Fruit fly (Drosophila melanogaster) whole organism, embryonic: ENCODE results near the gene Enoph.
A peak's percentile ranks its signal among the peaks of the same experiment; 100 is the strongest.

ENCODE experiments used
- Adf1 ChIP-seq: fragments of 200-800 bp; sonication (Bioruptor generic); IDR thresholded peaks from 2 replicates; pipeline ENCODE4 v1.3.6; 2022; ENCODE audit warnings: missing biosample characterization, missing genetic modification characterization
- Bdp1 ChIP-seq: fragments of 200-800 bp; sonication (Bioruptor generic); optimal IDR thresholded peaks from 3 replicates; lab custom pipeline; 2016; ENCODE audit warnings: missing biosample characterization, missing genetic modification characterization
- CG10274 ChIP-seq: fragments of 200-800 bp; sonication (Bioruptor generic); optimal IDR thresholded peaks from 3 replicates; lab custom pipeline; 2017; ENCODE audit warnings: missing biosample characterization, mild to moderate bottlenecking, missing genetic modification characterization
- CG11696 ChIP-seq: fragments of 200-800 bp; sonication (Bioruptor generic); IDR thresholded peaks from 2 replicates; pipeline ENCODE4 v1.3.6; 2022; ENCODE audit warnings: missing biosample characterization, missing genetic modification characterization
- CG13296 ChIP-seq: fragments of 200-800 bp; sonication (Bioruptor generic); optimal IDR thresholded peaks from 3 replicates; lab custom pipeline; 2018; ENCODE audit warnings: missing biosample characterization, mild to moderate bottlenecking, missing genetic modification characterization
- CG13894 ChIP-seq: fragments of 200-800 bp; sonication (Bioruptor generic); optimal IDR thresholded peaks from 3 replicates; lab custom pipeline; 2018; ENCODE audit warnings: missing biosample characterization, mild to moderate bottlenecking, missing genetic modification characterization, moderate library complexity
- CG1529 ChIP-seq: fragments of 200-800 bp; sonication (Bioruptor generic); optimal IDR thresholded peaks from 3 replicates; lab custom pipeline; 2018; ENCODE audit warnings: missing biosample characterization, missing genetic modification characterization
- CG31224 ChIP-seq: fragments of 200-800 bp; sonication (Bioruptor generic); IDR thresholded peaks from 2 replicates; pipeline ENCODE4 v1.3.6; 2022; ENCODE audit warnings: missing biosample characterization, missing genetic modification characterization
- CG31441 ChIP-seq: fragments of 200-800 bp; sonication (Bioruptor generic); IDR thresholded peaks from 2 replicates; pipeline ENCODE4 v1.3.6; 2022; ENCODE audit warnings: missing biosample characterization, missing genetic modification characterization
- CG3281 ChIP-seq: fragments of 200-800 bp; sonication (Bioruptor generic); optimal IDR thresholded peaks from 3 replicates; lab custom pipeline; 2017; ENCODE audit warnings: missing biosample characterization, mild to moderate bottlenecking, missing genetic modification characterization
- CG4360 ChIP-seq: fragments of 200-800 bp; sonication (Bioruptor generic); IDR thresholded peaks from 2 replicates; pipeline ENCODE4 v1.3.6; 2022; ENCODE audit warnings: missing biosample characterization, missing genetic modification characterization
- CG4617 ChIP-seq: fragments of 200-800 bp; sonication (Bioruptor generic); optimal IDR thresholded peaks from 3 replicates; lab custom pipeline; 2016; ENCODE audit warnings: missing biosample characterization, missing genetic modification characterization, borderline replicate concordance
- CG7745 ChIP-seq: fragments of 200-800 bp; sonication (Bioruptor generic); optimal IDR thresholded peaks from 2 replicates; lab custom pipeline; 2018; ENCODE audit warnings: missing biosample characterization, mild to moderate bottlenecking, missing genetic modification characterization, moderate library complexity
- CG8765 ChIP-seq: fragments of 200-800 bp; sonication (Bioruptor generic); IDR thresholded peaks from 2 replicates; pipeline ENCODE4 v1.3.6; 2022; ENCODE audit warnings: missing biosample characterization, missing genetic modification characterization
- D19B ChIP-seq: fragments of 200-800 bp; sonication (Bioruptor generic); optimal IDR thresholded peaks from 2 replicates; lab custom pipeline; 2017; ENCODE audit warnings: missing biosample characterization, mild to moderate bottlenecking, missing genetic modification characterization
- E2f1 ChIP-seq: fragments of 200-800 bp; sonication (Bioruptor generic); IDR thresholded peaks from 2 replicates; pipeline ENCODE4 v1.3.6; 2022; ENCODE audit warnings: missing biosample characterization, missing genetic modification characterization
- Elba2 ChIP-seq: fragments of 200-800 bp; sonication (Bioruptor generic); optimal IDR thresholded peaks from 3 replicates; lab custom pipeline; 2016; ENCODE audit warnings: missing biosample characterization, missing genetic modification characterization
- H15 ChIP-seq: fragments of 200-800 bp; sonication (Bioruptor generic); IDR thresholded peaks from 3 replicates; pipeline ENCODE4 v1.3.6; 2022; ENCODE audit warnings: missing biosample characterization, missing genetic modification characterization
- HLHmδ ChIP-seq: fragments of 200-800 bp; sonication (Bioruptor generic); optimal IDR thresholded peaks from 2 replicates; lab custom pipeline; 2018; ENCODE audit warnings: missing biosample characterization, mild to moderate bottlenecking, missing genetic modification characterization, moderate library complexity
- Hand ChIP-seq: fragments of 200-800 bp; sonication (Bioruptor generic); optimal IDR thresholded peaks from 2 replicates; lab custom pipeline; 2017; ENCODE audit warnings: mild to moderate bottlenecking, missing biosample characterization, missing genetic modification reagents, missing genetic modification characterization
- Lpt ChIP-seq: fragments of >200 bp; optimal IDR thresholded peaks from 2 replicates; lab custom pipeline; 2018; ENCODE audit warnings: missing biosample characterization, missing genetic modification characterization
- MESR4 ChIP-seq: fragments of 200-800 bp; sonication (Bioruptor generic); optimal IDR thresholded peaks from 2 replicates; lab custom pipeline; 2018; ENCODE audit warnings: missing biosample characterization, mild to moderate bottlenecking, missing genetic modification characterization, moderate library complexity
- Ssrp ChIP-seq: fragments of 200-800 bp; sonication (Bioruptor generic); optimal IDR thresholded peaks from 2 replicates; lab custom pipeline; 2018; ENCODE audit warnings: missing biosample characterization, mild to moderate bottlenecking, missing genetic modification characterization, moderate library complexity
- Usf ChIP-seq: fragments of 200-800 bp; sonication (Bioruptor generic); optimal IDR thresholded peaks from 2 replicates; lab custom pipeline; 2017; ENCODE audit warnings: missing genotype, missing biosample characterization, missing genetic modification characterization
- al ChIP-seq: fragments of 200-800 bp; sonication (Bioruptor generic); IDR thresholded peaks from 2 replicates; pipeline ENCODE4 v1.3.6; 2022; ENCODE audit warnings: missing biosample characterization, missing genetic modification characterization
- ash1 ChIP-seq: fragments of 200-800 bp; sonication (Bioruptor generic); optimal IDR thresholded peaks from 2 replicates; lab custom pipeline; 2018; ENCODE audit warnings: missing biosample characterization, mild to moderate bottlenecking, missing genetic modification characterization
- br ChIP-seq: fragments of >200 bp; optimal IDR thresholded peaks from 2 replicates; lab custom pipeline; 2017
- cato ChIP-seq: fragments of 200-800 bp; sonication (Bioruptor generic); optimal IDR thresholded peaks from 2 replicates; lab custom pipeline; 2016; ENCODE audit warnings: missing biosample characterization, missing genetic modification characterization, borderline replicate concordance
- cg ChIP-seq: fragments of 200-800 bp; sonication (Bioruptor generic); optimal IDR thresholded peaks from 3 replicates; lab custom pipeline; 2019; ENCODE audit warnings: missing biosample characterization, mild to moderate bottlenecking, missing genetic modification characterization, moderate library complexity
- chinmo ChIP-seq: fragments of 200-800 bp; sonication (Bioruptor generic); IDR thresholded peaks from 4 replicates; pipeline ENCODE4 v1.3.6; 2022; ENCODE audit warnings: missing biosample characterization, missing genetic modification characterization; ENCODE audit not compliant: partially characterized antibody
- da ChIP-seq: fragments of 200-800 bp; sonication (Bioruptor generic); optimal IDR thresholded peaks from 2 replicates; lab custom pipeline; 2016; ENCODE audit warnings: missing biosample characterization, missing genetic modification characterization
- dati ChIP-seq: fragments of 200-800 bp; sonication (Bioruptor generic); IDR thresholded peaks from 2 replicates; pipeline ENCODE4 v1.3.6; 2022; ENCODE audit warnings: missing biosample characterization, missing genetic modification characterization
- fd102C ChIP-seq: fragments of 200-800 bp; sonication (Bioruptor generic); optimal IDR thresholded peaks from 2 replicates; lab custom pipeline; 2018; ENCODE audit warnings: missing biosample characterization, mild to moderate bottlenecking, missing genetic modification characterization, moderate library complexity
- lilli ChIP-seq: fragments of 200-800 bp; sonication (Bioruptor generic); optimal IDR thresholded peaks from 3 replicates; lab custom pipeline; 2016; ENCODE audit warnings: missing biosample characterization, missing genetic modification characterization
- nerfin-1 ChIP-seq: fragments of 200-800 bp; sonication (Bioruptor generic); optimal IDR thresholded peaks from 3 replicates; lab custom pipeline; 2019; ENCODE audit warnings: missing biosample characterization, mild to moderate bottlenecking, missing genetic modification characterization, moderate library complexity
- nmo ChIP-seq: fragments of 200-800 bp; sonication (Bioruptor generic); optimal IDR thresholded peaks from 2 replicates; lab custom pipeline; 2018; ENCODE audit warnings: missing biosample characterization, mild to moderate bottlenecking, missing genetic modification characterization, moderate library complexity
- oc ChIP-seq: fragments of 200-800 bp; sonication (Bioruptor generic); optimal IDR thresholded peaks from 2 replicates; lab custom pipeline; 2018; ENCODE audit warnings: missing biosample characterization, mild to moderate bottlenecking, missing genetic modification characterization, moderate library complexity
- pan ChIP-seq, 4 experiments: fragments of >200 bp in 3 of 4; fragments of 200-800 bp in 1 of 4; sonication (Bioruptor generic) in 1 of 4; optimal IDR thresholded peaks in 3 of 4; IDR thresholded peaks in 1 of 4; 2 replicates each; pipeline versions ENCODE4 v1.3.6 to Lab custom; 2017 to 2022; ENCODE audit warnings: missing biosample characterization in 2 of 4, missing genetic modification characterization in 2 of 4, mixed read lengths in 1 of 4
- pnt ChIP-seq: fragments of 200-800 bp; sonication (Bioruptor generic); optimal IDR thresholded peaks from 3 replicates; lab custom pipeline; 2016; ENCODE audit warnings: missing biosample characterization, missing genetic modification characterization
- run ChIP-seq: fragments of 200-800 bp; sonication (Bioruptor generic); optimal IDR thresholded peaks from 3 replicates; lab custom pipeline; 2018; ENCODE audit warnings: missing biosample characterization, mild to moderate bottlenecking, missing genetic modification characterization
- sens ChIP-seq: fragments of 200-800 bp; sonication (Bioruptor generic); peaks from one replicate; lab custom pipeline; 2016; ENCODE audit warnings: missing biosample characterization, missing genetic modification characterization
- slbo ChIP-seq: fragments of 200-800 bp; sonication (Bioruptor generic); IDR thresholded peaks from 2 replicates; pipeline ENCODE4 v1.3.6; 2022; ENCODE audit warnings: missing biosample characterization, missing genetic modification characterization
- so ChIP-seq: fragments of 200-800 bp; sonication (Bioruptor generic); IDR thresholded peaks from 3 replicates; pipeline ENCODE4 v1.3.6; 2022; ENCODE audit warnings: missing biosample characterization, missing genetic modification characterization
- sr ChIP-seq: fragments of 200-800 bp; sonication (Bioruptor generic); IDR thresholded peaks from 3 replicates; pipeline ENCODE4 v1.3.6; 2022; ENCODE audit warnings: missing biosample characterization, missing genetic modification characterization
- tll ChIP-seq, 2 experiments: fragments of 200-800 bp in 1 of 2; fragments of >200 bp in 1 of 2; sonication (Bioruptor generic) in 1 of 2; optimal IDR thresholded peaks; 2 replicates each; lab custom pipeline; 2017 to 2019; ENCODE audit warnings: missing biosample characterization in 2 of 2, missing genetic modification characterization in 2 of 2, mild to moderate bottlenecking in 1 of 2, moderate library complexity in 1 of 2
- tna ChIP-seq: fragments of 200-800 bp; sonication (Bioruptor generic); IDR thresholded peaks from 2 replicates; pipeline ENCODE4 v1.3.6; 2022; ENCODE audit warnings: missing biosample characterization, missing genetic modification characterization; ENCODE audit not compliant: partially characterized antibody
- z ChIP-seq: fragments of 200-800 bp; sonication (Bioruptor generic); IDR thresholded peaks from 3 replicates; pipeline ENCODE4 v1.3.6; 2022; ENCODE audit warnings: missing biosample characterization, missing genetic modification characterization

Enoph gene

dm6 chr3R:5232197-5232607 lies 24.3 kb downstream of the Enoph start, which contains the start of the genes Kat60 and Mms19 (continued):
- peak; percentile 26 for TF ChIP-seq oc (tag; lab: Kevin White, UChicago)
- TF ChIP-seq CG3281 (GFP tag; lab: Kevin White, UChicago): no peak
- TF ChIP-seq pnt (GFP tag; lab: Kevin White, UChicago): peak; percentile 60
- no peak for TF ChIP-seq z
- peak; percentile 56 for TF ChIP-seq Ssrp
- no peak for TF ChIP-seq CG7745 (tag; lab: Kevin White, UChicago)
- TF ChIP-seq CG11696: no peak
- no peak for TF ChIP-seq run (tag; lab: Kevin White, UChicago)
- TF ChIP-seq nerfin-1 (tag; lab: Kevin White, UChicago): peak; percentile 25
- peak; percentile 85; the same call in 1 of the 2 replicates for TF ChIP-seq slbo (GFP tag; lab: Robert Waterston, UW)
- TF ChIP-seq br (lab: Kevin White, UChicago): no peak
- no peak for TF ChIP-seq CG10274 (GFP tag; lab: Kevin White, UChicago)

dm6 chr3R:5231383-5232196 lies 24.9 kb downstream of the Enoph start:
- TF ChIP-seq chinmo (0 out of 4 replicates have a peak, but pooled peaks have one; percentile 8), da (GFP tag; lab: Kevin White, UChicago) (no peak), sr (GFP tag; lab: Robert Waterston, UW) (peak; percentile 31; the same call in 1 of the 3 replicates), fd102C (GFP tag; lab: Kevin White, UChicago) (no peak), CG1529 (GFP tag; lab: Kevin White, UChicago) (peak; percentile 7), CG13296 (GFP tag; lab: Kevin White, UChicago) (peak; percentile 19), tna (GFP tag; lab: Robert Waterston, UW) (0 out of 2 replicates have a peak, but pooled peaks have one; percentile 10), Elba2 (GFP tag; lab: Kevin White, UChicago) (peak; percentile 17), so (peak; percentile 21; the same call in 1 of the 3 replicates), ash1 (GFP tag; lab: Kevin White, UChicago) (no peak), al (GFP tag; lab: Robert Waterston, UW) (no peak), CG31224 (GFP tag; lab: Robert Waterston, UW) (peak; percentile 71), CG13894 (tag; lab: Kevin White, UChicago) (no peak), CG4360 (peak; percentile 93), cg (GFP tag; lab: Kevin White, UChicago) (peak; percentile 78), CG4617 (GFP tag; lab: Kevin White, UChicago) (peak; percentile 49), cato (GFP tag; lab: Kevin White, UChicago) (no peak), MESR4 (GFP tag; lab: Kevin White, UChicago) (peak; percentile 84), Hand (GFP tag; lab: Kevin White, UChicago) (peak; percentile 20)
- TF ChIP-seq, all 482 proteins: peak for 13

DNA sequence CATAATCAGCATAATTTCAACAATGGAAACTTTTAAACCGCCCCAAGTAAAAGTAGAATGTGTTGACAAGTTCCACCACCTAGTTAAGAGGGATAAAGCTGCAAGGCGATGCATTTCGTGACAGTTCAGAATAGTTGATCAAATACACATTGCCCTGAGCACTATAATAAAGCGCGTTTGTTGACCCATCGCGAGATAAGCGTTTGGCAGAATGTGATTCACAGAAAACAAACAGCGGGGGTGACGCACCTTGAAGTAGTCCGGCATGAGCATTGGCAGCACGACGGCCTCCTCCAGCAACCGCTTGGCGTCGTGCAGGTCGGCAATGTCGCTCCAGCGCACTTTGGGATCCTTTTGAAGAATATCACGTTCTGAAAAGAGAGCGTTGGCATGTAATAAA lies 27.0 kb downstream of the Enoph start:
- TF ChIP-seq CG31441 (GFP tag; lab: Robert Waterston, UW) (no peak), Bdp1 (GFP tag; lab: Kevin White, UChicago) (no peak), lilli (no peak), sens (GFP tag; lab: Kevin White, UChicago) (no peak), pan (optimal IDR thresholded peaks at IDR 0.05; lab: Kevin White, UChicago) (no peak), pan (GFP tag; optimal IDR thresholded peaks at IDR 0.05 in 1 of 2, IDR thresholded peaks at IDR 0.05 in 1 of 2) (no peak), dati (GFP tag; lab: Robert Waterston, UW) (no peak), nmo (GFP tag; lab: Kevin White, UChicago) (no peak), HLHmδ (GFP tag; lab: Kevin White, UChicago) (peak; percentile 11), Usf (GFP tag; lab: Kevin White, UChicago) (no peak), tll (GFP tag; optimal IDR thresholded peaks at IDR 0.05; lab: Kevin White, UChicago) (no peak), Lpt (GFP tag; lab: Kevin White, UChicago) (no peak), CG8765 (no peak), Adf1 (GFP tag; lab: Robert Waterston, UW) (no peak), D19B (no peak), H15 (GFP tag; lab: Robert Waterston, UW) (no peak), E2f1 (no peak)
